Fruit fly (Drosophila melanogaster) whole organism: Measurements from ENCODE around the gene ssp.

Experiments
- CG8478 ChIP-seq: fragments of >200 bp; optimal IDR thresholded peaks from 2 replicates; lab custom pipeline; 2018; ENCODE audit warnings: inconsistent platforms
- psq ChIP-seq: fragments of >200 bp; optimal IDR thresholded peaks from 2 replicates; lab custom pipeline; 2017
- usp ChIP-seq: fragments of >200 bp; optimal IDR thresholded peaks from 2 replicates; lab custom pipeline; 2017; ENCODE audit warnings: missing biosample characterization, missing genetic modification characterization, mixed read lengths

DNA sequence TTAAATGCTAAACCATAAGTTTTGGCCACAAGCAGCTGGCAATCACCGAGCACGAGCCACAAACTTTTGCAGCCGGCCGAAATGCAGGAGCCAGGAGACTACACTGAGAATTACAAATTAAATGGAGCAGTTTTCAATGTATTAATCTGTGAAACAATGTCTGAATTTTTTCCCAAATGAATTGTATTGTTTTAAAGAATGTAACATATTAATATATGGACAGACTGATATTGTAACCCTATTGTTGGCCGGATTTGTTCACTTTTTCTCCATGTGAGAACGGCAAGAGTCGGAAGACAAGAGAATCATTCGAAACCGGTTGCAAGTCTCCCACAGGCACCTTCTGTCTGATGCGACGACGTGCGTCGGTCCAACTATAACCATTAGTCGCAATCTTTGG is 3.0 kb upstream of the ssp start:
- TF ChIP-seq psq (lab: Kevin White, UChicago): no peak
- no peak for TF ChIP-seq usp (GFP tag; lab: Kevin White, UChicago)
- no peak for TF ChIP-seq CG8478 (lab: Kevin White, UChicago)
